Worm (Caenorhabditis elegans): Measurements from ENCODE around the gene spon-1.

DNA sequence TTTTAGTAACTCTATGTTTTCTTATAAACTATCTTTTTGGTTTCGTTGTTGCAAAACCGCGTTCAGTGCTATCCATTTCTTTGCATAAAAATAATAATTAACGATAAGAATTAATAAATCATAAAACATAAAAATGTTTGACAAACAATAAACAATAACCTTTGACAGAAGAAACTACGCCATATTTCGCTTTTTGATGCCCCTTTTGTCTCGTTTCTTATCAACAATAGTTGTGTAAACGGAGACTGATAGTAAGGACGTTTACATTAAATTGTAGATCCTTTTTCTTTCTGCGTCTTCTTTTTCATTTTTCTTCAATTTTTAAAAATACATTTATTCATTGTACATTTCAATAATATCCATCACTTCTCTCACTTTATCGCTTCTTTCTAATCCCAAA, 22.7 kb downstream of the spon-1 start:
- TF ChIP-seq W03F9.2 (tag; optimal IDR thresholded peaks at IDR 0.05) (no peak), him-1 (tag; optimal IDR thresholded peaks at IDR 0.05) (no peak), dao-5 (tag; optimal IDR thresholded peaks at IDR 0.05) (no peak)
